Worm (Caenorhabditis elegans): ENCODE measurements around the gene C30G12.6.

The C30G12.6 gene

ce11 chrII:7338995-7339394 lies 43.2 kb upstream of the C30G12.6 start, which contains the start of gene nhr-21:
TSS of gene nhr-21 (plus strand) at chrII:7339229.
- no peak for TF ChIP-seq nhr-76 (tag; optimal IDR thresholded peaks at IDR 0.05)
- peak; percentile 47 for TF ChIP-seq unc-62 (GFP tag; optimal IDR thresholded peaks at IDR 0.05)
- TF ChIP-seq blmp-1 (tag; optimal IDR thresholded peaks at IDR 0.05) = no peak

ce11 chrII:7337469-7337893 lies 41.7 kb upstream of the C30G12.6 start:
- TF ChIP-seq mep-1 (tag; optimal IDR thresholded peaks at IDR 0.05) (peak; percentile 50), unc-120 (tag; optimal IDR thresholded peaks at IDR 0.05; ENCODE audit: poor library complexity, severe bottlenecking) (no peak), pha-4 (tag; optimal IDR thresholded peaks at IDR 0.05) (peak; percentile 27)

- no peak for TF ChIP-seq bed-3 (GFP tag; optimal IDR thresholded peaks at IDR 0.05)
- TF ChIP-seq zip-8 (tag; optimal IDR thresholded peaks at IDR 0.05) = no peak
- TF ChIP-seq ham-2 (GFP tag; optimal IDR thresholded peaks at IDR 0.05) = no peak
- no peak for TF ChIP-seq M03D4.4 (tag; optimal IDR thresholded peaks at IDR 0.05)
- no peak for TF ChIP-seq sptf-1 (tag; optimal IDR thresholded peaks at IDR 0.05)
These were observed 35.4 kb upstream of the C30G12.6 start, which contains the start of gene npax-1 for ce11 chrII:7331224-7331623. TSS of gene npax-1 (minus strand) at chrII:7331324.

ce11 chrII:7326997-7327396 lies 31.2 kb upstream of the C30G12.6 start:
- TF ChIP-seq ces-1 (GFP tag; optimal IDR thresholded peaks at IDR 0.05) (peak; percentile 47), nhr-237 (tag; optimal IDR thresholded peaks at IDR 0.05) (no peak), unc-39 (tag; optimal IDR thresholded peaks at IDR 0.05) (no peak), nhr-76 (tag; optimal IDR thresholded peaks at IDR 0.05) (no peak), sem-2 (GFP tag; optimal IDR thresholded peaks at IDR 0.05) (no peak), drap-1 (GFP tag; optimal IDR thresholded peaks at IDR 0.05) (no peak), lsy-2 (tag; optimal IDR thresholded peaks at IDR 0.05) (no peak), sptf-1 (tag; optimal IDR thresholded peaks at IDR 0.05) (no peak), hlh-1 (tag; optimal IDR thresholded peaks at IDR 0.05) (peak; percentile 12), mab-5 (tag; optimal IDR thresholded peaks at IDR 0.05) (no peak), snpc-4 (tag; optimal IDR thresholded peaks at IDR 0.05) (no peak), nhr-2 (tag; optimal IDR thresholded peaks at IDR 0.05) (no peak), elt-1 (tag; optimal IDR thresholded peaks at IDR 0.05; ENCODE audit: borderline replicate concordance, insufficient read depth) (no peak), blmp-1 (tag; optimal IDR thresholded peaks at IDR 0.05) (no peak), lin-13 (tag; optimal IDR thresholded peaks at IDR 0.05) (no peak), nhr-12 (tag; optimal IDR thresholded peaks at IDR 0.05) (no peak), ceh-39 (tag; optimal IDR thresholded peaks at IDR 0.05) (no peak), ceh-43 (GFP tag; optimal IDR thresholded peaks at IDR 0.05) (no peak), ceh-83 (GFP tag; optimal IDR thresholded peaks at IDR 0.05) (no peak), lin-32 (GFP tag; optimal IDR thresholded peaks at IDR 0.05) (no peak), elt-3 (tag; optimal IDR thresholded peaks at IDR 0.05) (no peak), M03D4.4 (tag; optimal IDR thresholded peaks at IDR 0.05) (no peak), pha-4 (tag; optimal IDR thresholded peaks at IDR 0.05) (no peak), unc-120 (tag; optimal IDR thresholded peaks at IDR 0.05; ENCODE audit: poor library complexity, severe bottlenecking) (peak; percentile 20), mls-2 (tag; optimal IDR thresholded peaks at IDR 0.05) (no peak), nhr-28 (tag; optimal IDR thresholded peaks at IDR 0.05) (no peak), zip-8 (tag; optimal IDR thresholded peaks at IDR 0.05) (no peak), flh-1 (GFP tag; optimal IDR thresholded peaks at IDR 0.05) (no peak), cnd-1 (tag; optimal IDR thresholded peaks at IDR 0.05) (no peak), bed-3 (GFP tag; optimal IDR thresholded peaks at IDR 0.05) (no peak), ham-2 (GFP tag; optimal IDR thresholded peaks at IDR 0.05) (no peak), unc-62 (GFP tag; optimal IDR thresholded peaks at IDR 0.05) (peak; percentile 11), mep-1 (tag; optimal IDR thresholded peaks at IDR 0.05) (no peak), ztf-11 (tag; optimal IDR thresholded peaks at IDR 0.05) (no peak), tbx-8 (GFP tag; optimal IDR thresholded peaks at IDR 0.05) (no peak)

ce11 chrII:7326199-7326598 lies 30.4 kb upstream of the C30G12.6 start:
- TF ChIP-seq lin-13 (tag; optimal IDR thresholded peaks at IDR 0.05) (no peak), zip-8 (tag; optimal IDR thresholded peaks at IDR 0.05) (no peak), nhr-28 (tag; optimal IDR thresholded peaks at IDR 0.05) (no peak), ces-1 (GFP tag; optimal IDR thresholded peaks at IDR 0.05) (peak; percentile 32), elt-1 (tag; optimal IDR thresholded peaks at IDR 0.05; ENCODE audit: borderline replicate concordance, insufficient read depth) (no peak), sem-2 (GFP tag; optimal IDR thresholded peaks at IDR 0.05) (no peak)
